Fruit fly (Drosophila melanogaster) whole organism, embryonic: ENCODE data around the gene cbt.

Experiments
- Aef1 ChIP-seq: fragments of 200-800 bp; sonication (Bioruptor generic); IDR thresholded peaks from 3 replicates; pipeline ENCODE4 v1.3.6; 2022; ENCODE audit warnings: missing biosample characterization, missing genetic modification characterization
- B-H1 ChIP-seq: fragments of 200-800 bp; sonication (Bioruptor generic); IDR thresholded peaks from 3 replicates; pipeline ENCODE4 v1.3.6; 2022; ENCODE audit warnings: missing biosample characterization, missing genetic modification characterization
- B-H2 ChIP-seq: fragments of 200-800 bp; sonication (Bioruptor generic); optimal IDR thresholded peaks from 2 replicates; lab custom pipeline; 2018; ENCODE audit warnings: missing biosample characterization, mild to moderate bottlenecking, missing genetic modification characterization
- CG10654 ChIP-seq: fragments of 200-800 bp; sonication (Bioruptor generic); optimal IDR thresholded peaks from 2 replicates; lab custom pipeline; 2016; ENCODE audit warnings: missing biosample characterization, missing genetic modification characterization
- CG11247 ChIP-seq: fragments of 200-800 bp; sonication (Bioruptor generic); IDR thresholded peaks from 2 replicates; pipeline ENCODE4 v1.3.6; 2022; ENCODE audit warnings: missing biosample characterization, missing genetic modification characterization
- CG15514 ChIP-seq: fragments of 200-800 bp; sonication (Bioruptor generic); optimal IDR thresholded peaks from 3 replicates; lab custom pipeline; 2017; ENCODE audit warnings: missing biosample characterization, missing genetic modification characterization, mild to moderate bottlenecking, moderate library complexity, missing genetic modification reagents
- CG1602 ChIP-seq: fragments of 200-800 bp; sonication (Bioruptor generic); optimal IDR thresholded peaks from 3 replicates; lab custom pipeline; 2016; ENCODE audit warnings: missing biosample characterization, missing genetic modification characterization
- CG16815 ChIP-seq: fragments of 200-800 bp; sonication (Bioruptor generic); optimal IDR thresholded peaks from 3 replicates; lab custom pipeline; 2017; ENCODE audit warnings: missing biosample characterization, mild to moderate bottlenecking, missing genetic modification characterization
- CG17328 ChIP-seq: fragments of 200-800 bp; sonication (Bioruptor generic); IDR thresholded peaks from 2 replicates; pipeline ENCODE4 v1.3.6; 2022; ENCODE audit warnings: missing biosample characterization, missing genetic modification characterization
- CG30020 ChIP-seq: fragments of 200-800 bp; optimal IDR thresholded peaks from 2 replicates; lab custom pipeline; 2019; ENCODE audit warnings: missing biosample characterization, mild to moderate bottlenecking, missing genetic modification characterization, moderate library complexity
- CG31365 ChIP-seq: fragments of 200-800 bp; sonication (Bioruptor generic); optimal IDR thresholded peaks from 2 replicates; lab custom pipeline; 2018; ENCODE audit warnings: missing biosample characterization, mild to moderate bottlenecking, missing genetic modification characterization
- CG32532 ChIP-seq: fragments of 200-800 bp; sonication (Bioruptor generic); IDR thresholded peaks from 2 replicates; pipeline ENCODE4 v1.3.6; 2022; ENCODE audit warnings: missing biosample characterization, missing genetic modification characterization
- CG7357 ChIP-seq: fragments of 200-800 bp; sonication (Bioruptor generic); IDR thresholded peaks from 3 replicates; pipeline ENCODE4 v1.3.6; 2022; ENCODE audit warnings: missing biosample characterization, missing genetic modification characterization
- CG7556 ChIP-seq: fragments of 200-800 bp; sonication (Bioruptor generic); optimal IDR thresholded peaks from 2 replicates; lab custom pipeline; 2017; ENCODE audit warnings: missing biosample characterization, mild to moderate bottlenecking, missing genetic modification characterization
- CG7786 ChIP-seq: fragments of 200-800 bp; sonication (Bioruptor generic); optimal IDR thresholded peaks from 2 replicates; lab custom pipeline; 2016; ENCODE audit warnings: missing biosample characterization, missing genetic modification characterization
- CG9609 ChIP-seq: fragments of 200-800 bp; sonication (Bioruptor generic); optimal IDR thresholded peaks from 3 replicates; lab custom pipeline; 2016; ENCODE audit warnings: missing biosample characterization, missing genetic modification characterization
- CG9817 ChIP-seq: fragments of 200-800 bp; sonication (Bioruptor generic); optimal IDR thresholded peaks from 2 replicates; lab custom pipeline; 2018; ENCODE audit warnings: missing biosample characterization, mild to moderate bottlenecking, missing genetic modification characterization, moderate library complexity
- Dad ChIP-seq: fragments of 200-800 bp; sonication (Bioruptor generic); optimal IDR thresholded peaks from 3 replicates; lab custom pipeline; 2016; ENCODE audit warnings: missing biosample characterization, missing genetic modification characterization
- Deaf1 ChIP-seq: fragments of 200-800 bp; optimal IDR thresholded peaks from 3 replicates; lab custom pipeline; 2019; ENCODE audit warnings: missing biosample characterization, mild to moderate bottlenecking, missing genetic modification characterization, moderate library complexity
- Drgx ChIP-seq: fragments of 200-800 bp; sonication (Bioruptor generic); IDR thresholded peaks from 2 replicates; pipeline ENCODE4 v1.3.6; 2022; ENCODE audit warnings: missing biosample characterization, missing genetic modification characterization
- Fer3 ChIP-seq: fragments of 200-800 bp; sonication (Bioruptor generic); optimal IDR thresholded peaks from 2 replicates; lab custom pipeline; 2018; ENCODE audit warnings: missing biosample characterization, mild to moderate bottlenecking, missing genetic modification characterization, moderate library complexity
- GATAe ChIP-seq: fragments of 200-800 bp; sonication (Bioruptor generic); conservative IDR thresholded peaks from 2 replicates; pipeline ENCODE4 v1.3.6; 2022; ENCODE audit warnings: missing biosample characterization, missing genetic modification characterization
- HHEX ChIP-seq: fragments of 200-800 bp; sonication (Bioruptor generic); optimal IDR thresholded peaks from 3 replicates; lab custom pipeline; 2017; ENCODE audit warnings: missing biosample characterization, mild to moderate bottlenecking, missing genetic modification characterization, missing genetic modification reagents
- Max ChIP-seq: fragments of 200-800 bp; sonication (Bioruptor generic); optimal IDR thresholded peaks from 2 replicates; lab custom pipeline; 2016; ENCODE audit warnings: missing biosample characterization, mild to moderate bottlenecking, missing genetic modification characterization
- Nf-YC ChIP-seq: fragments of 200-800 bp; optimal IDR thresholded peaks from 3 replicates; lab custom pipeline; 2019; ENCODE audit warnings: missing biosample characterization, mild to moderate bottlenecking, missing genetic modification characterization, moderate library complexity
- Ravus ChIP-seq: fragments of 200-800 bp; sonication (Bioruptor generic); IDR thresholded peaks from 2 replicates; pipeline ENCODE4 v1.3.6; 2022; ENCODE audit warnings: missing biosample characterization, missing genetic modification characterization
- Usf ChIP-seq: fragments of 200-800 bp; sonication (Bioruptor generic); optimal IDR thresholded peaks from 2 replicates; lab custom pipeline; 2017; ENCODE audit warnings: missing genotype, missing biosample characterization, missing genetic modification characterization
- bcd ChIP-seq: fragments of 200-800 bp; sonication (Bioruptor generic); optimal IDR thresholded peaks from 2 replicates; lab custom pipeline; 2017; ENCODE audit warnings: missing biosample characterization, mild to moderate bottlenecking, missing genetic modification characterization
- chinmo ChIP-seq: fragments of 200-800 bp; sonication (Bioruptor generic); IDR thresholded peaks from 4 replicates; pipeline ENCODE4 v1.3.6; 2022; ENCODE audit warnings: missing biosample characterization, missing genetic modification characterization; ENCODE audit not compliant: partially characterized antibody
- chm ChIP-seq: fragments of 200-800 bp; sonication (Bioruptor generic); IDR thresholded peaks from 2 replicates; pipeline ENCODE4 v1.3.6; 2022; ENCODE audit warnings: missing biosample characterization, missing genetic modification characterization
- chn ChIP-seq: fragments of 200-800 bp; sonication (Bioruptor generic); optimal IDR thresholded peaks from 2 replicates; lab custom pipeline; 2016; ENCODE audit warnings: missing biosample characterization, missing genetic modification characterization
- crol ChIP-seq: fragments of 200-800 bp; sonication (Bioruptor generic); IDR thresholded peaks from 2 replicates; pipeline ENCODE4 v1.3.6; 2022; ENCODE audit warnings: missing biosample characterization, missing genetic modification characterization
- gcm ChIP-seq: fragments of 200-800 bp; sonication (Bioruptor generic); optimal IDR thresholded peaks from 2 replicates; lab custom pipeline; 2019; ENCODE audit warnings: missing biosample characterization, mild to moderate bottlenecking, missing genetic modification characterization, moderate library complexity
- grau ChIP-seq: fragments of 200-800 bp; optimal IDR thresholded peaks from 3 replicates; lab custom pipeline; 2019; ENCODE audit warnings: missing biosample characterization, mild to moderate bottlenecking, missing genetic modification characterization, moderate library complexity
- hb ChIP-seq: fragments of 200-800 bp; sonication (Bioruptor generic); IDR thresholded peaks from 3 replicates; pipeline ENCODE4 v1.3.6; 2022; ENCODE audit warnings: missing biosample characterization, missing genetic modification characterization; ENCODE audit not compliant: partially characterized antibody
- jumu ChIP-seq: fragments of 200-800 bp; sonication (Bioruptor generic); optimal IDR thresholded peaks from 3 replicates; lab custom pipeline; 2016; ENCODE audit warnings: missing biosample characterization, missing genetic modification characterization
- lab ChIP-seq: fragments of 200-800 bp; sonication (Bioruptor generic); optimal IDR thresholded peaks from 3 replicates; lab custom pipeline; 2017; ENCODE audit warnings: missing biosample characterization, missing genetic modification characterization, mild to moderate bottlenecking, moderate library complexity, missing genetic modification reagents
- lov ChIP-seq, 2 experiments: fragments of 200-800 bp in 1 of 2; fragments of >200 bp in 1 of 2; sonication (Bioruptor generic) in 1 of 2; IDR thresholded peaks in 1 of 2; optimal IDR thresholded peaks in 1 of 2; 2 replicates in 1 of 2; 3 replicates in 1 of 2; pipeline versions ENCODE4 v1.3.6 to Lab custom; 2017 to 2022; ENCODE audit warnings: missing biosample characterization in 1 of 2, missing genetic modification characterization in 1 of 2
- oc ChIP-seq: fragments of 200-800 bp; sonication (Bioruptor generic); optimal IDR thresholded peaks from 2 replicates; lab custom pipeline; 2018; ENCODE audit warnings: missing biosample characterization, mild to moderate bottlenecking, missing genetic modification characterization, moderate library complexity
- pb ChIP-seq: fragments of 200-800 bp; sonication (Bioruptor generic); optimal IDR thresholded peaks from 3 replicates; lab custom pipeline; 2016; ENCODE audit warnings: missing biosample characterization, missing genetic modification characterization
- row ChIP-seq: fragments of 200-800 bp; sonication (Bioruptor generic); IDR thresholded peaks from 3 replicates; pipeline ENCODE4 v1.3.6; 2022; ENCODE audit warnings: missing biosample characterization, missing genetic modification characterization
- scrt ChIP-seq: fragments of 200-800 bp; sonication (Bioruptor generic); optimal IDR thresholded peaks from 2 replicates; lab custom pipeline; 2018; ENCODE audit warnings: missing biosample characterization, mild to moderate bottlenecking, missing genetic modification characterization, moderate library complexity
- slou ChIP-seq: fragments of 200-800 bp; sonication (Bioruptor generic); optimal IDR thresholded peaks from 3 replicates; lab custom pipeline; 2016; ENCODE audit warnings: missing biosample characterization, missing genetic modification characterization
- sqz ChIP-seq: fragments of 200-800 bp; sonication (Bioruptor generic); optimal IDR thresholded peaks from 3 replicates; lab custom pipeline; 2018; ENCODE audit warnings: missing biosample characterization, mild to moderate bottlenecking, missing genetic modification characterization
- sr ChIP-seq: fragments of 200-800 bp; sonication (Bioruptor generic); IDR thresholded peaks from 3 replicates; pipeline ENCODE4 v1.3.6; 2022; ENCODE audit warnings: missing biosample characterization, missing genetic modification characterization
- trh ChIP-seq: fragments of 200-800 bp; sonication (Bioruptor generic); optimal IDR thresholded peaks from 2 replicates; lab custom pipeline; 2016; ENCODE audit warnings: missing biosample characterization, missing genetic modification characterization
- unc-4 ChIP-seq: fragments of 200-800 bp; sonication (Bioruptor generic); IDR thresholded peaks from 2 replicates; pipeline ENCODE4 v1.3.6; 2022; ENCODE audit warnings: missing biosample characterization, missing genetic modification characterization; ENCODE audit not compliant: partially characterized antibody
- usp ChIP-seq: fragments of >200 bp; optimal IDR thresholded peaks from 2 replicates; lab custom pipeline; 2017; ENCODE audit warnings: missing biosample characterization, missing genetic modification characterization
- z ChIP-seq: fragments of 200-800 bp; sonication (Bioruptor generic); IDR thresholded peaks from 3 replicates; pipeline ENCODE4 v1.3.6; 2022; ENCODE audit warnings: missing biosample characterization, missing genetic modification characterization

cbt gene

dm6 chr2L:479483-480195 lies at the start of gene cbt (continued):
- no peak for TF ChIP-seq B-H1 (GFP tag; lab: Robert Waterston, UW)
- peak; percentile 98 for TF ChIP-seq CG7556 (GFP tag; lab: Kevin White, UChicago)
- no peak for TF ChIP-seq CG11247 (GFP tag; lab: Robert Waterston, UW)
- TF ChIP-seq jumu (GFP tag; lab: Kevin White, UChicago): peak; percentile 98
- no peak for TF ChIP-seq GATAe
- peak; percentile 97 for TF ChIP-seq grau (tag; lab: Kevin White, UChicago)
- peak; percentile 91 for TF ChIP-seq trh (GFP tag; lab: Kevin White, UChicago)
- peak; percentile 98 for TF ChIP-seq CG10654 (GFP tag; lab: Kevin White, UChicago)
- no peak for TF ChIP-seq Ravus (GFP tag; lab: Robert Waterston, UW)
- no peak for TF ChIP-seq Drgx (GFP tag; lab: Robert Waterston, UW)
- peak; percentile 93 for TF ChIP-seq Usf (GFP tag; lab: Kevin White, UChicago)
- TF ChIP-seq Aef1 (GFP tag; lab: Robert Waterston, UW): no peak
- TF ChIP-seq CG7357: peak; percentile 89
- TF ChIP-seq scrt (GFP tag; lab: Kevin White, UChicago): peak; percentile 97
- TF ChIP-seq usp (GFP tag; lab: Kevin White, UChicago): no peak
- peak; percentile 99 for TF ChIP-seq CG7786
- peak; percentile 91 for TF ChIP-seq CG31365 (tag; lab: Kevin White, UChicago)
- peak; percentile 93 for TF ChIP-seq CG15514 (GFP tag; lab: Kevin White, UChicago)
- peak; percentile 96 for TF ChIP-seq CG1602
- peak; percentile 98 for TF ChIP-seq HHEX (GFP tag; lab: Kevin White, UChicago)
- TF ChIP-seq sr (GFP tag; lab: Robert Waterston, UW): no peak
- TF ChIP-seq lov (optimal IDR thresholded peaks at IDR 0.05; lab: Kevin White, UChicago): no peak
- TF ChIP-seq lov (GFP tag; IDR thresholded peaks at IDR 0.05; lab: Robert Waterston, UW): no peak
- peak; percentile 98 for TF ChIP-seq Dad (GFP tag; lab: Kevin White, UChicago)
- TF ChIP-seq pb: peak; percentile 97
- no peak for TF ChIP-seq CG17328 (GFP tag; lab: Robert Waterston, UW)
- peak; percentile 97 for TF ChIP-seq chn (GFP tag; lab: Kevin White, UChicago)
- TF ChIP-seq Nf-YC: peak; percentile 92
- peak; percentile 97 for TF ChIP-seq Fer3 (tag; lab: Kevin White, UChicago)
- peak; percentile 93 for TF ChIP-seq slou
- peak; percentile 96 for TF ChIP-seq CG9817
- no peak for TF ChIP-seq z (GFP tag; lab: Robert Waterston, UW)
- peak; percentile 98 for TF ChIP-seq CG9609 (GFP tag; lab: Kevin White, UChicago)
- peak; percentile 73 for TF ChIP-seq CG30020 (tag; lab: Kevin White, UChicago)
- no peak for TF ChIP-seq unc-4 (GFP tag; lab: Robert Waterston, UW)
- TF ChIP-seq CG16815: peak; percentile 97
- TF ChIP-seq hb (GFP tag; lab: Robert Waterston, UW): no peak

- TF ChIP-seq gcm (GFP tag; lab: Kevin White, UChicago) (peak; percentile 50), Max (no peak), row (GFP tag; lab: Robert Waterston, UW) (no peak), chm (GFP tag; lab: Robert Waterston, UW) (no peak), sqz (peak; percentile 44), chinmo (GFP tag; lab: Robert Waterston, UW) (0 out of 4 replicates have a peak, but pooled peaks have one; percentile 36), lab (GFP tag; lab: Kevin White, UChicago) (peak; percentile 57), crol (GFP tag; lab: Robert Waterston, UW) (peak; percentile 5; the same call in 1 of the 2 replicates), B-H2 (GFP tag; lab: Kevin White, UChicago) (no peak), CG32532 (GFP tag; lab: Robert Waterston, UW) (no peak), Deaf1 (tag; lab: Kevin White, UChicago) (peak; percentile 74), bcd (GFP tag; lab: Kevin White, UChicago) (no peak), oc (peak; percentile 7)
Measured at dm6 chr2L:527689-528088, 48.2 kb upstream of the cbt start.
